Worm (Caenorhabditis elegans) whole organism, mixed stage, embryonic: Measurements from ENCODE around the gene R07B1.13.
A peak's percentile ranks its signal among the peaks of the same experiment; 100 is the strongest.

Experiments used
- M03D4.4 ChIP-seq: sonication (generic microtip); optimal IDR thresholded peaks from 2 replicates; lab custom pipeline; 2017; ENCODE audit warnings: mild to moderate bottlenecking, missing genetic modification characterization, missing compliant biosample characterization
- blmp-1 ChIP-seq: fragments of 150-350 bp; optimal IDR thresholded peaks from 2 replicates; lab custom pipeline; 2014; ENCODE audit warnings: missing biosample characterization, missing genetic modification characterization
- ceh-39 ChIP-seq: fragments of 150-350 bp; optimal IDR thresholded peaks from 2 replicates; lab custom pipeline; 2014; ENCODE audit warnings: missing biosample characterization, missing genetic modification characterization
- ceh-43 ChIP-seq: fragments of 200-800 bp; sonication (Bioruptor generic); optimal IDR thresholded peaks from 2 replicates; lab custom pipeline; 2018; ENCODE audit warnings: mild to moderate bottlenecking, missing genetic modification characterization, moderate library complexity, missing compliant biosample characterization
- ceh-83 ChIP-seq: fragments of 200-800 bp; sonication (Bioruptor generic); optimal IDR thresholded peaks from 2 replicates; lab custom pipeline; 2018; ENCODE audit warnings: mild to moderate bottlenecking, missing genetic modification characterization, missing compliant biosample characterization
- ces-1 ChIP-seq: fragments of 150-350 bp; optimal IDR thresholded peaks from 2 replicates; lab custom pipeline; 2014; ENCODE audit warnings: missing biosample characterization, missing genetic modification reagents, missing genetic modification characterization
- cnd-1 ChIP-seq: fragments of 200-800 bp; sonication (Bioruptor generic); optimal IDR thresholded peaks from 2 replicates; lab custom pipeline; 2018; ENCODE audit warnings: mild to moderate bottlenecking, missing genetic modification characterization, missing compliant biosample characterization
- drap-1 ChIP-seq: fragments of 200-800 bp; sonication (Bioruptor generic); optimal IDR thresholded peaks from 3 replicates; lab custom pipeline; 2018; ENCODE audit warnings: mild to moderate bottlenecking, missing genetic modification characterization, missing compliant biosample characterization
- elt-1 ChIP-seq: sonication (generic microtip); optimal IDR thresholded peaks from 2 replicates; lab custom pipeline; 2017; ENCODE audit warnings: missing genetic modification characterization, mild to moderate bottlenecking, missing compliant biosample characterization, antibody characterized with exemption, moderate library complexity, borderline replicate concordance; ENCODE audit not compliant: insufficient read depth
- elt-3 ChIP-seq: fragments of 150-350 bp; optimal IDR thresholded peaks from 2 replicates; lab custom pipeline; 2014; ENCODE audit warnings: missing biosample characterization, missing genetic modification characterization
- flh-1 ChIP-seq: fragments of 200-800 bp; sonication (Bioruptor generic); optimal IDR thresholded peaks from 2 replicates; lab custom pipeline; 2018; ENCODE audit warnings: mild to moderate bottlenecking, missing genetic modification characterization, moderate library complexity, missing compliant biosample characterization
- ham-2 ChIP-seq: fragments of 200-800 bp; sonication (Bioruptor generic); optimal IDR thresholded peaks from 2 replicates; lab custom pipeline; 2018; ENCODE audit warnings: mild to moderate bottlenecking, missing genetic modification characterization, missing compliant biosample characterization
- hlh-1 ChIP-seq: fragments of 150-350 bp; optimal IDR thresholded peaks from 2 replicates; lab custom pipeline; 2014; ENCODE audit warnings: missing biosample characterization, missing genetic modification reagents, missing genetic modification characterization
- lin-32 ChIP-seq: fragments of 200-800 bp; sonication (Bioruptor generic); optimal IDR thresholded peaks from 2 replicates; lab custom pipeline; 2018; ENCODE audit warnings: mild to moderate bottlenecking, missing genetic modification characterization, missing compliant biosample characterization
- lsy-2 ChIP-seq: fragments of 150-350 bp; optimal IDR thresholded peaks from 2 replicates; lab custom pipeline; 2014; ENCODE audit warnings: missing biosample characterization, missing genetic modification characterization
- mab-5 ChIP-seq: fragments of 150-350 bp; optimal IDR thresholded peaks from 2 replicates; lab custom pipeline; 2014; ENCODE audit warnings: missing biosample characterization, missing genetic modification characterization
- mep-1 ChIP-seq: fragments of 150-350 bp; optimal IDR thresholded peaks from 2 replicates; lab custom pipeline; 2017; ENCODE audit warnings: missing biosample characterization, missing genetic modification reagents, missing genetic modification characterization, inconsistent platforms
- mls-2 ChIP-seq: sonication (generic microtip); optimal IDR thresholded peaks from 2 replicates; lab custom pipeline; 2016; ENCODE audit warnings: mild to moderate bottlenecking, missing genetic modification characterization, moderate library complexity, missing compliant biosample characterization
- nhr-2 ChIP-seq: fragments of 150-350 bp; optimal IDR thresholded peaks from 2 replicates; lab custom pipeline; 2014; ENCODE audit warnings: missing biosample characterization, missing genetic modification characterization
- nhr-237 ChIP-seq: fragments of 150-350 bp; optimal IDR thresholded peaks from 2 replicates; lab custom pipeline; 2014; ENCODE audit warnings: missing biosample characterization, missing genetic modification characterization
- pha-4 ChIP-seq: fragments of 150-350 bp; optimal IDR thresholded peaks from 2 replicates; lab custom pipeline; 2018; ENCODE audit warnings: missing biosample characterization, missing genetic modification reagents, missing genetic modification characterization
- sem-2 ChIP-seq: fragments of 200-800 bp; sonication (Bioruptor generic); optimal IDR thresholded peaks from 2 replicates; lab custom pipeline; 2018; ENCODE audit warnings: mild to moderate bottlenecking, missing genetic modification characterization, missing compliant biosample characterization
- snpc-4 ChIP-seq: fragments of 150-350 bp; optimal IDR thresholded peaks from 2 replicates; lab custom pipeline; 2014; ENCODE audit warnings: missing biosample characterization, missing genetic modification characterization
- sptf-1 ChIP-seq: sonication (generic microtip); optimal IDR thresholded peaks from 2 replicates; lab custom pipeline; 2017; ENCODE audit warnings: mild to moderate bottlenecking, missing genetic modification characterization, moderate library complexity, missing compliant biosample characterization
- tbx-8 ChIP-seq: fragments of 200-800 bp; sonication (Bioruptor generic); optimal IDR thresholded peaks from 2 replicates; lab custom pipeline; 2018; ENCODE audit warnings: mild to moderate bottlenecking, missing genetic modification characterization, moderate library complexity, missing compliant biosample characterization
- unc-120 ChIP-seq: sonication (generic microtip); optimal IDR thresholded peaks from 2 replicates; lab custom pipeline; 2017; ENCODE audit warnings: missing genetic modification characterization, missing compliant biosample characterization; ENCODE audit not compliant: poor library complexity, severe bottlenecking
- unc-39 ChIP-seq: fragments of 150-350 bp; optimal IDR thresholded peaks from 2 replicates; lab custom pipeline; 2014; ENCODE audit warnings: missing biosample characterization, missing genetic modification characterization
- unc-62 ChIP-seq: fragments of 150-350 bp; optimal IDR thresholded peaks from 2 replicates; lab custom pipeline; 2014; ENCODE audit warnings: missing biosample characterization, missing genetic modification reagents, missing genetic modification characterization
- zip-8 ChIP-seq: fragments of 150-350 bp; optimal IDR thresholded peaks from 2 replicates; lab custom pipeline; 2014; ENCODE audit warnings: missing biosample characterization, missing genetic modification characterization
- ztf-11 ChIP-seq: fragments of 150-350 bp; optimal IDR thresholded peaks from 2 replicates; lab custom pipeline; 2014; ENCODE audit warnings: missing biosample characterization, missing genetic modification characterization

Gene R07B1.13

DNA sequence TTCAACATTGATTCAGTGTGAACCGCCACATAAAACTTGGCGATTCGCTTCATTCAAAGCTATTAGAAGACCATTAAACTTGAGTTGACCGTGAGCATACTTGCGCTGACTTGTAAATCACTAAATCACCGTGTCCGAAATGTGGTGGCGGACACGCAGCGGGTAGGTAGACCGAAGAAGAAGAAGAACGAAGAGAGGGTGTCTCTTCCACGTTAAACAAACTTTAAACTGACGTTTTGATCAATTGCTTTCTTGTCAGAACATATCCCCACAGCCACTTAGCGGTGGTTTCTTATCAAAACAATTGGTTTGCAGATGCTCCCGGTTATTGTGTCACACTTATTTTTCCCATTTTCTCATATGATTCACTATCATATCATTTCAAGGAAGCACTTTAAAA lies 26.1 kb upstream of the R07B1.13 start:
- TF ChIP-seq blmp-1 (no peak), tbx-8 (GFP tag; lab: Kevin White, UChicago) (no peak), sptf-1 (tag; lab: Kevin White, UChicago) (no peak), hlh-1 (tag; lab: Kevin White, UChicago) (peak; percentile 59), unc-62 (GFP tag; lab: Kevin White, UChicago) (peak; percentile 69), elt-1 (no peak)

DNA sequence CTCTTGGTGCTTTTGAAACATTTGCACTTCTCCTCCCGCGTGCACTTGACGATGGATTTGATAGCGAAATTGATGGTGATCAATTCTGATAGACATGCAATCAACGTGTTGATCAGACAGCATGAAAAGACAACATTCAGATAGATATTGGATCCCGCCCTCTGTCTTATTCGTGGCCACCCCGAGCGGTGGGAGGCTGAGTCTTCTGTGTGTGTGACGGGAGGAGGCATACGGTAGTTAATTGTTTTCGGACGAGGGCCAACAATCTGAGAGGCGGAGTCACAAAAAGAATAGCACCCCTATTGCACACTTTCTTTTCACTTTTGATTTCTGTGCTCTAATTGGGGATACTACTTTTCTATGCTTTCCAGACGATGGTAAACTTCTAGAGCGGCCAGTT lies 23.7 kb upstream of the R07B1.13 start:
- TF ChIP-seq hlh-1 (tag; lab: Kevin White, UChicago): peak; percentile 9
- no peak for TF ChIP-seq sem-2
- no peak for TF ChIP-seq flh-1 (GFP tag; lab: Kevin White, UChicago)
- TF ChIP-seq mab-5 (tag; lab: Kevin White, UChicago): no peak
- peak; percentile 74 for TF ChIP-seq lsy-2 (tag; lab: Kevin White, UChicago)
- peak; percentile 23 for TF ChIP-seq unc-62 (GFP tag; lab: Kevin White, UChicago)
- no peak for TF ChIP-seq ces-1
- TF ChIP-seq zip-8 (tag; lab: Kevin White, UChicago): no peak
- TF ChIP-seq ztf-11 (tag; lab: Kevin White, UChicago): no peak
- TF ChIP-seq cnd-1: no peak
- no peak for TF ChIP-seq ceh-83 (GFP tag; lab: Kevin White, UChicago)
- TF ChIP-seq, all 35 proteins: peak for 3

DNA sequence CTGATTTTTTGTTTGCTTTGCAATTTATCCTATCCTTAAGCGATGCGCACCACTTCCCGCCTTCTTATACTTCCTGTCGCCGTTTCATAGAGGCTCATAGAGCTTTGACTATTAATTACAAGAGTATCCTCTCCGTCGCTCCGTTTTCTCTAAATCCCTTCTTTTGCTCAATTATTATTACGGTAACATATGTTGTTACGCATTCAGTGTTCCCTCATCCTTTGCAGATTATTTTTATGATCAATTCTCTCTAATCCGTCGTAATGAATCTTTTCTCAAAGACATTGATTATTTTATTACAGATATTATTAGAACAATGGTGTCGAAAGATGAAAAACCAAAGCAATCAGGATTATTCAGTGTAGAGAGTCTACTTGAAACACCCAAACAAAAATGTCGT lies 22.6 kb upstream of the R07B1.13 start, which contains the start of gene vab-15:
vab-15 (plus strand) TSS at position 301 of the 400 bp plus-strand sequence.
- TF ChIP-seq ham-2 (no peak), tbx-8 (GFP tag; lab: Kevin White, UChicago) (no peak), ceh-43 (GFP tag; lab: Kevin White, UChicago) (no peak), mls-2 (tag; lab: Kevin White, UChicago) (no peak), unc-120 (no peak), snpc-4 (tag; lab: Kevin White, UChicago) (no peak), hlh-1 (tag; lab: Kevin White, UChicago) (no peak), ztf-11 (tag; lab: Kevin White, UChicago) (no peak), cnd-1 (no peak), unc-39 (tag; lab: Kevin White, UChicago) (no peak), ceh-39 (tag; lab: Kevin White, UChicago) (no peak), pha-4 (tag; lab: Kevin White, UChicago) (no peak)

DNA sequence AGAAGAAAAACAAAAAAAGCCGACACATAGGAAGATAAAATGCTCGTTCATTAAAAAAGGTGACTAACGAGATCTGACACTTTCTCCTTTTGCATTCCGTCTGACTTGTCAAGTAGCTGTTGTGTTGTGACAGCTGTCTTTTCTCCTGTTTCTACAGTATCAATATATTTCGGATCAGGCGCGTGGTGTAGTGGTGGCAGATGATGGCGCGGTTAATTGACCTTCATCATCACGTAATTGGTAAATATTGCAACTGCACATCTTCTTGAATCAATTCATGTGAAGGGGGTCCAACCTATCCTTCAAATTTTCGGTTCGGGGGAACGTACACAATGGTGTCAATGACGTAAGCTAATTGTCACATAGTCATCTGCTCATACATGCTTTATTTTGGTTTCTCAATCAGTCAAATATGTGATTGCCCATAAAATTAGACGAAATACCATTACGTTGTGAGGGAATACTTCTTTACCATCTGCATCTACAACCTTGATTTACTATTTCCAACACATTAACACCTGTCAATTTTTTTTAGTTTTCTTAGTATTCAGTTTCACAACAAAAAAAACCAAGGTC lies 21.3 kb upstream of the R07B1.13 start:
- TF ChIP-seq nhr-2 (tag; lab: Kevin White, UChicago): peak; percentile 57
- no peak for TF ChIP-seq mls-2 (tag; lab: Kevin White, UChicago)
- no peak for TF ChIP-seq flh-1 (GFP tag; lab: Kevin White, UChicago)
- no peak for TF ChIP-seq elt-1
- TF ChIP-seq drap-1 (GFP tag; lab: Kevin White, UChicago): no peak
- TF ChIP-seq mep-1 (tag; lab: Kevin White, UChicago): no peak
- TF ChIP-seq lsy-2 (tag; lab: Kevin White, UChicago): no peak

DNA sequence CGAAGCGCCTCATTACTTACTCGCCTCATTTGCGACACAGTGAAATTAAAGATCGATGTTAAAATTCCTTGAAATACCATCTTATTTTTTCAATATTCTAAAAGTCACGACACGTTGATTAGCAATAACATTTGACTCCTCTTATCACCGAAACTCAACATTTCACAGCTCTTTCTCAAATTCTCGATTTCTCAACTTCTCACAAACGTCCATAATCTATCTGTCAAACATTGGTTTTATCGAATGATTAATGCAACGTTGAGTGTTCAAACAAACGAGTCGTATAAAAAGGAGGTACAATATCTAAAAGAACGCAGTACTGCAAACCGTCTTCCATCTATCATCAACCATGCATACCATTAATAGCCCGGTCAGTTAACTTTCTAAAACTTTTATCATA lies 19.4 kb upstream of the R07B1.13 start, which contains the start of gene lec-8:
lec-8 (plus strand) TSS at position 314 of the 400 bp plus-strand sequence.
- TF ChIP-seq tbx-8 (GFP tag; lab: Kevin White, UChicago) (no peak), ces-1 (no peak)

DNA sequence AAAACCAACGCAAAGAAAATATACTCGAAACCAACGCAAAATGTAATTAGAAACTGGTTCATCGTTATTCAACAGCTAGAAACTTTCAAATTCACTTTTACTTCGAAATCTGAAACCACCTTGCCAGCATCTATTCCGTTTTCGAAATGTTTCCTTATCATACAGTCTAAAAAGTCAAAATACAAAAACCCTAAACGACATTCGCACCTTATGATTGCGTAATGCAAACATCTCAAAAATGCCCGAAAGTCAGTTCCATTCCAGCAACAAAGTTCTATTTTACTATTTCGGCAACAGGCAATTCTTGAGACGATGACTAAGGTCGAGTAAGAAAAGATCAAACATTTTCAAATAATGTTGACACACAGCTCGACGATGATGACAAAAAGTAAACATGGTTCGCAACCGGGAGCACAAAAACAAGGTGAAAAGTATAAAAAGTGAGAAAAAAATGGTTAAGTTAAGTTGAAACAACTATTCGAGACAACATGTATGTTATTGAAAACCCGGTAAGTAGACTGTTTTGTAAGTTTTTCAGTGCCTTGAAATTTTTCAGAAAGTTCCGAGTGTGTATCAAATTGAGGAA lies 17.8 kb upstream of the R07B1.13 start, which contains the start of gene lec-7:
lec-7 (plus strand) TSS at position 297 of the 586 bp plus-strand sequence.
- TF ChIP-seq ces-1 (no peak), elt-1 (no peak), zip-8 (tag; lab: Kevin White, UChicago) (peak; percentile 57), ceh-43 (GFP tag; lab: Kevin White, UChicago) (no peak)

DNA sequence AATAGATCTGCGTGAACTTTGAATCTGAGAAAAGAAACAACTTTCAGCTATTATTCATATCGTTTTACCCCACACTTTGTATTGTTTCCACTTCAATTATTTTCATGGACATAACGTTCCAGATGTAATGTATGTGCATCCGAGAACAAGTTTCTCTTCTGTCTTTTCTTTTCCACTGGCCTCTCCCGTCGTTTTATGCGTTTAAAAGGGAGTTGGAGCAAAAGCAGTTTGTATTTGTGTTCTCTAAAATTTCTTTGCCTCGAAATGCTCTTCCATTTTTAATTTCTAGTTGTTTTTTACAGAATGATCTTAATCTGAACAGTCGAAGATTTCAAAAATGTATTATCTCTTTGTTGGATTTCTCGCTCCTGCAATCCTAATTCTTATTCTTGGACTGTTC lies 13.0 kb upstream of the R07B1.13 start, which contains the start of gene R07B1.11:
R07B1.11 (plus strand) TSS at position 301 of the 400 bp plus-strand sequence.
- no peak for TF ChIP-seq flh-1 (GFP tag; lab: Kevin White, UChicago)
- no peak for TF ChIP-seq sptf-1 (tag; lab: Kevin White, UChicago)
- TF ChIP-seq unc-62 (GFP tag; lab: Kevin White, UChicago): no peak
- no peak for TF ChIP-seq M03D4.4 (tag; lab: Kevin White, UChicago)
- TF ChIP-seq unc-39 (tag; lab: Kevin White, UChicago): no peak
- no peak for TF ChIP-seq cnd-1
- no peak for TF ChIP-seq sem-2
- TF ChIP-seq nhr-237: no peak
- no peak for TF ChIP-seq nhr-2 (tag; lab: Kevin White, UChicago)
- TF ChIP-seq lin-32 (GFP tag; lab: Kevin White, UChicago): no peak
- TF ChIP-seq mls-2 (tag; lab: Kevin White, UChicago): no peak
- TF ChIP-seq elt-3 (tag; lab: Kevin White, UChicago): no peak
